Worm (Caenorhabditis elegans) whole organism, L1 larva: ENCODE results near the gene C05D11.13.

Source experiments
- C16A3.4 ChIP-seq: fragments of 150-350 bp; optimal IDR thresholded peaks from 2 replicates; lab custom pipeline; 2014; ENCODE audit warnings: missing biosample characterization, missing genetic modification characterization
- Y116A8C.19 ChIP-seq: sonication (generic microtip); optimal IDR thresholded peaks from 2 replicates; lab custom pipeline; 2016; ENCODE audit warnings: missing compliant biosample characterization, missing genetic modification characterization, borderline replicate concordance
- ama-1 ChIP-seq: fragments of 150-350 bp; optimal IDR thresholded peaks from 2 replicates; lab custom pipeline; 2014
- blmp-1 ChIP-seq: fragments of 150-350 bp; optimal IDR thresholded peaks from 2 replicates; lab custom pipeline; 2014; ENCODE audit warnings: missing biosample characterization, missing genetic modification characterization
- ceh-90 ChIP-seq: sonication (generic microtip); optimal IDR thresholded peaks from 2 replicates; lab custom pipeline; 2016; ENCODE audit warnings: missing genetic modification characterization, missing compliant biosample characterization
- dpl-1 ChIP-seq, 3 experiments: fragments of 150-350 bp in 2 of 3; sonication (generic microtip) in 1 of 3; optimal IDR thresholded peaks; 2 replicates each; lab custom pipeline; 2014 to 2017; ENCODE audit warnings: missing biosample characterization in 3 of 3, missing genetic modification characterization in 3 of 3, missing genetic modification reagents in 3 of 3
- dsc-1 ChIP-seq: sonication (generic microtip); optimal IDR thresholded peaks from 2 replicates; lab custom pipeline; 2016; ENCODE audit warnings: mild to moderate bottlenecking, missing genetic modification characterization, missing compliant biosample characterization
- efl-1 ChIP-seq, 4 experiments: fragments of 150-350 bp; optimal IDR thresholded peaks in 3 of 4; peaks in 1 of 4; 1 replicate in 1 of 4; 2 replicates in 3 of 4; lab custom pipeline; 2014; ENCODE audit warnings: missing biosample characterization in 2 of 4, missing genetic modification characterization in 2 of 4, missing genetic modification reagents in 2 of 4
- egl-13 ChIP-seq: sonication (generic microtip); optimal IDR thresholded peaks from 2 replicates; lab custom pipeline; 2016; ENCODE audit warnings: missing genotype, missing genetic modification reagents, missing genetic modification characterization, missing compliant biosample characterization
- elt-2 ChIP-seq: sonication (generic microtip); optimal IDR thresholded peaks from 2 replicates; lab custom pipeline; 2016; ENCODE audit warnings: missing genetic modification characterization, mild to moderate bottlenecking, inconsistent platforms, missing compliant biosample characterization, missing genetic modification reagents
- elt-3 ChIP-seq, 6 experiments: fragments of 150-350 bp in 1 of 6; sonication (generic microtip); optimal IDR thresholded peaks; 2 replicates each; lab custom pipeline; 2017 to 2018; ENCODE audit warnings: missing biosample characterization in 6 of 6, missing genetic modification characterization in 6 of 6, inconsistent platforms in 1 of 6
- ets-5 ChIP-seq: fragments of 200-800 bp; sonication (Bioruptor generic); IDR thresholded peaks from 2 replicates; pipeline ENCODE4 v1.3.6; 2022; ENCODE audit warnings: missing genetic modification characterization, missing compliant biosample characterization
- grh-1 ChIP-seq: fragments of 200-800 bp; sonication (Bioruptor generic); IDR thresholded peaks from 2 replicates; pipeline ENCODE4 v1.3.6; 2022; ENCODE audit warnings: missing genetic modification reagents, missing genetic modification characterization, missing compliant biosample characterization
- hlh-4 ChIP-seq: sonication (generic microtip); optimal IDR thresholded peaks from 2 replicates; lab custom pipeline; 2016; ENCODE audit warnings: mild to moderate bottlenecking, missing genetic modification characterization, missing compliant biosample characterization
- isw-1 ChIP-seq: fragments of 200-800 bp; sonication (Bioruptor generic); IDR thresholded peaks from 2 replicates; pipeline ENCODE4 v1.3.6; 2022; ENCODE audit warnings: missing genetic modification characterization, missing compliant biosample characterization
- lin-13 ChIP-seq: fragments of 150-350 bp; optimal IDR thresholded peaks from 2 replicates; lab custom pipeline; 2014; ENCODE audit warnings: missing biosample characterization, missing genetic modification reagents, missing genetic modification characterization
- lin-14 ChIP-seq: fragments of 200-800 bp; sonication (Bioruptor generic); optimal IDR thresholded peaks from 2 replicates; lab custom pipeline; 2018; ENCODE audit warnings: mild to moderate bottlenecking, missing genetic modification characterization, moderate library complexity, missing compliant biosample characterization
- lin-35 ChIP-seq, 2 experiments: fragments of 150-350 bp; optimal IDR thresholded peaks; 2 replicates each; lab custom pipeline; 2014; ENCODE audit warnings: missing biosample characterization in 2 of 2, missing genetic modification characterization in 2 of 2, missing genetic modification reagents in 2 of 2
- lir-3 ChIP-seq: sonication (generic microtip); optimal IDR thresholded peaks from 2 replicates; lab custom pipeline; 2016; ENCODE audit warnings: mild to moderate bottlenecking, missing genetic modification characterization, moderate library complexity, missing compliant biosample characterization; ENCODE audit not compliant: poor library complexity
- lsy-2 ChIP-seq, 2 experiments: fragments of 150-350 bp; optimal IDR thresholded peaks; 2 replicates each; lab custom pipeline; 2014; ENCODE audit warnings: missing biosample characterization in 2 of 2, missing genetic modification characterization in 2 of 2
- mdl-1 ChIP-seq, 2 experiments: fragments of 150-350 bp; optimal IDR thresholded peaks; 2 replicates each; lab custom pipeline; 2014 to 2017; ENCODE audit warnings: missing biosample characterization in 2 of 2, missing genetic modification characterization in 2 of 2, inconsistent platforms in 1 of 2
- mef-2 ChIP-seq: fragments of 150-350 bp; optimal IDR thresholded peaks from 2 replicates; lab custom pipeline; 2014; ENCODE audit warnings: missing biosample characterization, missing genetic modification characterization
- mep-1 ChIP-seq: fragments of 150-350 bp; optimal IDR thresholded peaks from 2 replicates; lab custom pipeline; 2014; ENCODE audit warnings: missing biosample characterization, missing genetic modification characterization
- nhr-11 ChIP-seq: fragments of 150-350 bp; optimal IDR thresholded peaks from 2 replicates; lab custom pipeline; 2014; ENCODE audit warnings: missing biosample characterization, missing genetic modification characterization
- nhr-19 ChIP-seq: fragments of 200-800 bp; sonication (Bioruptor generic); conservative IDR thresholded peaks from 2 replicates; pipeline ENCODE4 v1.3.6; 2022; ENCODE audit warnings: missing genetic modification characterization, missing compliant biosample characterization
- nhr-20 ChIP-seq: sonication (generic microtip); optimal IDR thresholded peaks from 2 replicates; lab custom pipeline; 2016; ENCODE audit warnings: mild to moderate bottlenecking, missing genetic modification characterization, missing compliant biosample characterization
- nhr-28 ChIP-seq: fragments of 150-350 bp; optimal IDR thresholded peaks from 2 replicates; lab custom pipeline; 2014; ENCODE audit warnings: missing biosample characterization, missing genetic modification characterization
- nhr-71 ChIP-seq: sonication (generic microtip); optimal IDR thresholded peaks from 2 replicates; lab custom pipeline; 2016; ENCODE audit warnings: mild to moderate bottlenecking, missing genetic modification characterization, moderate library complexity, missing compliant biosample characterization
- nhr-84 ChIP-seq: sonication (generic microtip); optimal IDR thresholded peaks from 2 replicates; lab custom pipeline; 2017; ENCODE audit warnings: missing biosample characterization, missing genetic modification characterization
- nhr-85 ChIP-seq: sonication (generic microtip); peaks from one replicate; lab custom pipeline; 2016; ENCODE audit warnings: missing genetic modification characterization, inconsistent platforms, missing compliant biosample characterization
- nhr-90 ChIP-seq: sonication (generic microtip); optimal IDR thresholded peaks from 2 replicates; lab custom pipeline; 2016; ENCODE audit warnings: mild to moderate bottlenecking, missing genetic modification characterization, missing compliant biosample characterization; ENCODE audit not compliant: poor library complexity
- rnt-1 ChIP-seq: sonication (generic microtip); optimal IDR thresholded peaks from 2 replicates; lab custom pipeline; 2016; ENCODE audit warnings: mild to moderate bottlenecking, missing genetic modification characterization, moderate library complexity, missing compliant biosample characterization
- snu-23 ChIP-seq: sonication (generic microtip); optimal IDR thresholded peaks from 2 replicates; lab custom pipeline; 2016; ENCODE audit warnings: missing genetic modification characterization, missing compliant biosample characterization
- tbx-2 ChIP-seq: sonication (generic microtip); optimal IDR thresholded peaks from 2 replicates; lab custom pipeline; 2016; ENCODE audit warnings: missing genetic modification characterization, missing compliant biosample characterization
- tlp-1 ChIP-seq: fragments of 150-350 bp; optimal IDR thresholded peaks from 2 replicates; lab custom pipeline; 2014; ENCODE audit warnings: missing biosample characterization, missing genetic modification characterization
- unc-30 ChIP-seq: sonication (generic microtip); optimal IDR thresholded peaks from 2 replicates; lab custom pipeline; 2017; ENCODE audit warnings: missing biosample characterization, missing genetic modification characterization
- unc-86 ChIP-seq: sonication (generic microtip); optimal IDR thresholded peaks from 2 replicates; lab custom pipeline; 2016; ENCODE audit warnings: missing genetic modification characterization, missing compliant biosample characterization
- xbp-1 ChIP-seq: sonication (generic microtip); optimal IDR thresholded peaks from 2 replicates; lab custom pipeline; 2016; ENCODE audit warnings: missing genetic modification characterization, missing compliant biosample characterization
- zip-4 ChIP-seq: fragments of 200-800 bp; sonication (Bioruptor generic); optimal IDR thresholded peaks from 2 replicates; lab custom pipeline; 2018; ENCODE audit warnings: mild to moderate bottlenecking, missing genetic modification characterization, moderate library complexity, missing compliant biosample characterization
- ztf-4 ChIP-seq: fragments of 150-350 bp; optimal IDR thresholded peaks from 2 replicates; lab custom pipeline; 2014; ENCODE audit warnings: missing biosample characterization, missing genetic modification characterization

C05D11.13 gene

DNA sequence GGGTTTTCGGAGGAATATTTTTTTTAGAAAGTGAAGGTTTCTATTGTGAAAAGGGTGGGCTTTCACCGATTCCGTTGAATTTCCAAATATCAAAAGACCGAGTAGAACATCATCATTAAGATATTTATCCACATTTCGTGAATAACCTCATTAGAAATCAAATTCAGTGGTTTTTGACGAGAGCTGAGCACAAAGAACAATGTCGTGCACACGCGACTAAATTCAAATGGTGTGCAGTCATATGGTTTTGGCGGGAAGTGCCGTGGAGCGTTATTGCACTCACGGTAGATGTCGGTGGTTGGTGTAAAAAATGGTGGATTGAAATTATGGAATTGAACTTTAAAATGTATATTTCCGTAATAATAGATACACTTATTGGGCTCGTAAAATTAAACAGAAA, 8.3 kb upstream of the C05D11.13 start (continued):
- TF ChIP-seq blmp-1 (tag; lab: Kevin White, UChicago): peak; percentile 60
- TF ChIP-seq tlp-1: no peak
- TF ChIP-seq mef-2 (tag; lab: Kevin White, UChicago): no peak

ce11 chrIII:6452278-6452677, 7.9 kb upstream of the C05D11.13 start, which contains the start of gene set-1:
Gene set-1, minus strand, starts transcription at chrIII:6452378.
- no peak for TF ChIP-seq ets-5 (GFP tag; lab: Robert Waterston, UW)
- TF ChIP-seq unc-30 (tag; lab: Kevin White, UChicago): no peak
- TF ChIP-seq blmp-1 (tag; lab: Kevin White, UChicago): no peak
- TF ChIP-seq xbp-1: no peak
- TF ChIP-seq zip-4 (GFP tag; lab: Kevin White, UChicago): no peak
- no peak for TF ChIP-seq nhr-28 (tag; lab: Kevin White, UChicago)
- no peak for TF ChIP-seq ama-1
- no peak for TF ChIP-seq nhr-85 (tag; lab: Kevin White, UChicago)
- no peak for TF ChIP-seq Y116A8C.19 (tag; lab: Kevin White, UChicago)
- no peak for TF ChIP-seq isw-1 (GFP tag; lab: Robert Waterston, UW)

DNA sequence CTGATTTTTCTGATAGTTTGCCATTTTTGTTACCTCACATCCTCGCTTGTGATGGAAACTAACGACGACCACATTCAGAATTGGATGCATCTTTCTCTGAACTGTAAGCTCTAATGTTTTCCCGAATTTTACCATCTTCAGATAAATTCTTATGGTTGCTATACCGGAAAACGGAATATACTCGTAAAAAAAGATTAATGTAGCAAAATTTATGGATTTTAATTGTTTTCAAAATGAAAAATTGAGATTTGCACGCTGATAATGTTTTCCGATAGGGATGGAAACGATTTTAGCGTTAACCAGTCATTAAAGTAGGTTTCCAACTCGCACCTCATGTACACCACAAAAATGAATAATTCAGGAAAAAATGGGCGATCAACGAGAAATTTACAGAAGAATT, 6.2 kb upstream of the C05D11.13 start, which contains the start of gene T26A5.6:
T26A5.6 (minus strand) TSS at position 101 of the 400 bp plus-strand sequence.
- TF ChIP-seq lir-3 (tag; lab: Kevin White, UChicago) (no peak), ceh-90 (tag; lab: Kevin White, UChicago) (no peak), efl-1 (optimal IDR thresholded peaks at IDR 0.05; lab: Kevin White, UChicago) (no peak), efl-1 (GFP tag; optimal IDR thresholded peaks at IDR 0.05 in 1 of 2; lab: Kevin White, UChicago) (no peak), dsc-1 (tag; lab: Kevin White, UChicago) (no peak)
- TF ChIP-seq, all 84 proteins: peak for 0

ce11 chrIII:6449854-6450253, 5.5 kb upstream of the C05D11.13 start:
- TF ChIP-seq efl-1 (optimal IDR thresholded peaks at IDR 0.05; lab: Kevin White, UChicago) (no peak), efl-1 (GFP tag; optimal IDR thresholded peaks at IDR 0.05 in 1 of 2; lab: Kevin White, UChicago) (peak in 1 of 2 experiments; percentile 12), dsc-1 (tag; lab: Kevin White, UChicago) (no peak)

ce11 chrIII:6447521-6447920, 3.1 kb upstream of the C05D11.13 start:
- TF ChIP-seq lsy-2 (tag; optimal IDR thresholded peaks at IDR 0.05; lab: Kevin White, UChicago): peak in 1 of 2 experiments; percentile 32
- peak; percentile 62 for TF ChIP-seq ztf-4 (tag; lab: Kevin White, UChicago)
- peak; percentile 51 for TF ChIP-seq rnt-1 (tag; lab: Kevin White, UChicago)
- peak in 2 of 3 experiments; percentile 17 to 36 for TF ChIP-seq dpl-1 (GFP tag; optimal IDR thresholded peaks at IDR 0.05; lab: Kevin White, UChicago)
- peak in 1 of 2 experiments; percentile 66 for TF ChIP-seq mdl-1 (tag; optimal IDR thresholded peaks at IDR 0.05; lab: Kevin White, UChicago)
- TF ChIP-seq zip-4 (GFP tag; lab: Kevin White, UChicago): no peak
- peak in 1 of 6 experiments; percentile 49 for TF ChIP-seq elt-3 (tag; optimal IDR thresholded peaks at IDR 0.05; lab: Kevin White, UChicago)
- TF ChIP-seq egl-13: no peak
- TF ChIP-seq nhr-20: peak; percentile 77
- peak; percentile 76 for TF ChIP-seq lin-14 (GFP tag; lab: Kevin White, UChicago)
- peak; percentile 45 for TF ChIP-seq nhr-90 (tag; lab: Kevin White, UChicago)
- no peak for TF ChIP-seq nhr-84 (tag; lab: Kevin White, UChicago)
- TF ChIP-seq nhr-71 (tag; lab: Kevin White, UChicago): peak; percentile 67
- peak; percentile 63 for TF ChIP-seq elt-2 (tag; lab: Kevin White, UChicago)
- peak; percentile 34 for TF ChIP-seq nhr-11 (tag; lab: Kevin White, UChicago)
- no peak for TF ChIP-seq unc-86
- peak; percentile 16 for TF ChIP-seq C16A3.4
- TF ChIP-seq tbx-2 (tag; lab: Kevin White, UChicago): peak; percentile 12
- peak; percentile 78 for TF ChIP-seq nhr-85 (tag; lab: Kevin White, UChicago)
- peak; percentile 27 for TF ChIP-seq lin-13
- peak; percentile 55 for TF ChIP-seq nhr-19 (GFP tag; lab: Robert Waterston, UW)
- TF ChIP-seq hlh-4 (tag; lab: Kevin White, UChicago): no peak
- peak in 1 of 2 experiments; percentile 1 for TF ChIP-seq efl-1 (optimal IDR thresholded peaks at IDR 0.05; lab: Kevin White, UChicago)
- TF ChIP-seq efl-1 (GFP tag; optimal IDR thresholded peaks at IDR 0.05 in 1 of 2; lab: Kevin White, UChicago): no peak
- peak; percentile 68 for TF ChIP-seq snu-23
- peak; percentile 13 to 49 for TF ChIP-seq lin-35 (GFP tag; optimal IDR thresholded peaks at IDR 0.05; lab: Kevin White, UChicago)
- TF ChIP-seq grh-1 (GFP tag; lab: Robert Waterston, UW): no peak
- TF ChIP-seq mep-1: peak; percentile 48
- TF ChIP-seq blmp-1 (tag; lab: Kevin White, UChicago): peak; percentile 69
- TF ChIP-seq, all 84 proteins: peak for 22
